Fruit fly (Drosophila melanogaster) whole organism, pupa: ENCODE results near the gene CG14445.

Experiments used
- CG10348 ChIP-seq: fragments of 200-800 bp; sonication (Bioruptor generic); IDR thresholded peaks from 2 replicates; pipeline ENCODE4 v1.3.6; 2022; ENCODE audit warnings: missing biosample characterization, missing genetic modification characterization
- CG12605 ChIP-seq: fragments of 200-800 bp; sonication (Bioruptor generic); IDR thresholded peaks from 2 replicates; pipeline ENCODE4 v1.3.6; 2022; ENCODE audit warnings: missing biosample characterization, missing genetic modification characterization
- CG13204 ChIP-seq: fragments of 200-800 bp; sonication (Bioruptor generic); optimal IDR thresholded peaks from 2 replicates; lab custom pipeline; 2018; ENCODE audit warnings: missing biosample characterization, mild to moderate bottlenecking, missing genetic modification characterization, moderate library complexity
- CG14655 ChIP-seq: fragments of 200-800 bp; sonication (Bioruptor generic); optimal IDR thresholded peaks from 3 replicates; lab custom pipeline; 2017; ENCODE audit warnings: mild to moderate bottlenecking, missing biosample characterization, missing genetic modification reagents, missing genetic modification characterization
- CG15710 ChIP-seq: fragments of 200-800 bp; sonication (Bioruptor generic); optimal IDR thresholded peaks from 2 replicates; lab custom pipeline; 2018; ENCODE audit warnings: missing biosample characterization, mild to moderate bottlenecking, missing genetic modification characterization, moderate library complexity
- CG17806 ChIP-seq: fragments of 200-800 bp; sonication (Bioruptor generic); optimal IDR thresholded peaks from 2 replicates; lab custom pipeline; 2018; ENCODE audit warnings: missing biosample characterization, mild to moderate bottlenecking, missing genetic modification characterization, moderate library complexity
- CG32121 ChIP-seq: fragments of 200-800 bp; sonication (Bioruptor generic); IDR thresholded peaks from 2 replicates; pipeline ENCODE4 v1.3.6; 2022; ENCODE audit warnings: missing biosample characterization, missing genetic modification characterization
- CG34367 ChIP-seq: fragments of 200-800 bp; sonication (Bioruptor generic); optimal IDR thresholded peaks from 2 replicates; lab custom pipeline; 2018; ENCODE audit warnings: missing biosample characterization, mild to moderate bottlenecking, missing genetic modification characterization
- CG4496 ChIP-seq: fragments of 200-800 bp; sonication (Bioruptor generic); IDR thresholded peaks from 3 replicates; pipeline ENCODE4 v1.3.6; 2022; ENCODE audit warnings: missing biosample characterization, missing genetic modification characterization
- CG8159 ChIP-seq: fragments of 200-800 bp; sonication (Bioruptor generic); optimal IDR thresholded peaks from 3 replicates; lab custom pipeline; 2018; ENCODE audit warnings: missing biosample characterization, mild to moderate bottlenecking, missing genetic modification characterization, moderate library complexity
- CG8301 ChIP-seq: fragments of 200-800 bp; sonication (Bioruptor generic); optimal IDR thresholded peaks from 2 replicates; lab custom pipeline; 2018; ENCODE audit warnings: missing biosample characterization, mild to moderate bottlenecking, missing genetic modification characterization
- CG9948 ChIP-seq: fragments of 200-800 bp; sonication (Bioruptor generic); optimal IDR thresholded peaks from 2 replicates; lab custom pipeline; 2018; ENCODE audit warnings: missing biosample characterization, mild to moderate bottlenecking, missing genetic modification characterization, moderate library complexity
- D1 ChIP-seq: fragments of 200-800 bp; sonication (Bioruptor generic); optimal IDR thresholded peaks from 2 replicates; lab custom pipeline; 2018; ENCODE audit warnings: missing biosample characterization, mild to moderate bottlenecking, missing genetic modification characterization, moderate library complexity
- EcR ChIP-seq: fragments of 200-800 bp; sonication (Bioruptor generic); optimal IDR thresholded peaks from 3 replicates; lab custom pipeline; 2019; ENCODE audit warnings: missing biosample characterization, missing genetic modification characterization, mild to moderate bottlenecking, moderate library complexity, missing genetic modification reagents
- Ets98B ChIP-seq: fragments of 200-800 bp; sonication (Bioruptor generic); IDR thresholded peaks from 2 replicates; pipeline ENCODE4 v1.3.6; 2022; ENCODE audit warnings: missing biosample characterization, missing genetic modification characterization
- Pif1A ChIP-seq: fragments of 200-800 bp; sonication (Bioruptor generic); optimal IDR thresholded peaks from 3 replicates; lab custom pipeline; 2016; ENCODE audit warnings: missing biosample characterization, missing genetic modification characterization
- Pif1B ChIP-seq: fragments of 200-800 bp; sonication (Bioruptor generic); optimal IDR thresholded peaks from 3 replicates; lab custom pipeline; 2016; ENCODE audit warnings: missing biosample characterization, missing genetic modification characterization
- Snoo ChIP-seq: fragments of 200-800 bp; sonication (Bioruptor generic); optimal IDR thresholded peaks from 3 replicates; lab custom pipeline; 2017; ENCODE audit warnings: missing biosample characterization, mild to moderate bottlenecking, missing genetic modification characterization, inconsistent platforms
- fd96Ca ChIP-seq: fragments of 200-800 bp; sonication (Bioruptor generic); IDR thresholded peaks from 3 replicates; pipeline ENCODE4 v1.3.6; 2022; ENCODE audit warnings: missing biosample characterization, missing genetic modification characterization
- gl ChIP-seq: fragments of 200-800 bp; sonication (Bioruptor generic); optimal IDR thresholded peaks from 2 replicates; lab custom pipeline; 2018; ENCODE audit warnings: missing biosample characterization, mild to moderate bottlenecking, missing genetic modification characterization
- rn ChIP-seq: fragments of 200-800 bp; sonication (Bioruptor generic); IDR thresholded peaks from 2 replicates; pipeline ENCODE4 v1.3.6; 2022; ENCODE audit warnings: missing biosample characterization, missing genetic modification characterization

The CG14445 gene

DNA sequence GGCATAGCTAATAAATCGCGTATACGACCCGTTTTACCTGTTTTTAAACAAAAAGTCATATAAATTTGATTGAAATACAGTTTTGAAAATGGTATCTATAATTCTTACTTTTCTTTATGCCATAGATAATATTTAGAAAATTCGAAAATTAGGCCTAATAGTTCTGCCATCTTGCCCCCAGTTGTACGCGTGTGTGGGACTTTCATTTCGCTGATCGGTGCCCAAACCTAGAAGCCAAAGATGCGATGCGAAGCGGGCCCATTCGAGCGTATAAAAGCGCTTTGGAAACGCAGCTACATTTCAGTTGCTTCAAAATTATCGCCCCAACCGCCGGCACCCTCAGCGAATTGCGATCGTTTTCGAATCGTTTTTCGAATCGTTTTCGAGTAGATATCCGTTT is at the start of gene CG14445:
Gene CG14445, plus strand, starts transcription at position 301 of the 400 bp plus-strand sequence.
- TF ChIP-seq CG13204 (GFP tag; lab: Kevin White, UChicago) = no peak
- TF ChIP-seq CG12605 (GFP tag; lab: Robert Waterston, UW) = no peak
- TF ChIP-seq Pif1A (GFP tag; lab: Kevin White, UChicago) = no peak
- TF ChIP-seq EcR = no peak
- TF ChIP-seq Pif1B = no peak
- no peak for TF ChIP-seq CG8301
- TF ChIP-seq, all 21 proteins: peak for 0

DNA sequence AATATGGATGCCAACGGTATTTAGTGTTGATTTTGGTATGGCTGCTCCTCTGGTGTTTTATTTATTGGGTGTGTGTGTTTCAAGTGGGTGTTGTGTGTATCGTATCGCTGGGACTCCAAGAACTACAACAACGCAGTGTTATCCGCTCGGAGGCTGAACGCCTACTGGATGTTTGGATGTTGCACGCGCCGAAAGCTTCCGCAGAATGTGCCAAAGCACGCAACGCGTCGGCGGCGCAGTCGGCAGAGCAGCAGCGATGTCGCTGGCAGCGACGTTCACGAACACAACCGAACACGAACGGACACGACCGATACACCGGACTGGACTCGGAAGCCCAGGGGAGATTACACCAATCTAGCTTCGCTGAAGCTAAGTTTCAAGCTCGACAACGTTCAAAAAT is 44.8 kb upstream of the CG14445 start, which contains the start of gene Ca-alpha1T:
Gene Ca-alpha1T, minus strand, starts transcription at position 152 of the 400 bp plus-strand sequence.
- no peak for TF ChIP-seq CG8159 (tag; lab: Kevin White, UChicago)
- TF ChIP-seq CG4496 (GFP tag; lab: Robert Waterston, UW) = no peak
- TF ChIP-seq EcR = no peak
- TF ChIP-seq CG15710 (tag; lab: Kevin White, UChicago) = no peak
- no peak for TF ChIP-seq D1 (tag; lab: Kevin White, UChicago)
- TF ChIP-seq CG8301 = no peak
- TF ChIP-seq rn (GFP tag; lab: Robert Waterston, UW) = no peak
- no peak for TF ChIP-seq Pif1A (GFP tag; lab: Kevin White, UChicago)
- no peak for TF ChIP-seq CG13204 (GFP tag; lab: Kevin White, UChicago)
- no peak for TF ChIP-seq Pif1B
- TF ChIP-seq CG34367 (tag; lab: Kevin White, UChicago) = no peak
- TF ChIP-seq gl = no peak
- no peak for TF ChIP-seq CG9948 (tag; lab: Kevin White, UChicago)
- TF ChIP-seq CG17806 (tag; lab: Kevin White, UChicago) = no peak
- no peak for TF ChIP-seq CG14655
- TF ChIP-seq CG12605 (GFP tag; lab: Robert Waterston, UW) = no peak

DNA sequence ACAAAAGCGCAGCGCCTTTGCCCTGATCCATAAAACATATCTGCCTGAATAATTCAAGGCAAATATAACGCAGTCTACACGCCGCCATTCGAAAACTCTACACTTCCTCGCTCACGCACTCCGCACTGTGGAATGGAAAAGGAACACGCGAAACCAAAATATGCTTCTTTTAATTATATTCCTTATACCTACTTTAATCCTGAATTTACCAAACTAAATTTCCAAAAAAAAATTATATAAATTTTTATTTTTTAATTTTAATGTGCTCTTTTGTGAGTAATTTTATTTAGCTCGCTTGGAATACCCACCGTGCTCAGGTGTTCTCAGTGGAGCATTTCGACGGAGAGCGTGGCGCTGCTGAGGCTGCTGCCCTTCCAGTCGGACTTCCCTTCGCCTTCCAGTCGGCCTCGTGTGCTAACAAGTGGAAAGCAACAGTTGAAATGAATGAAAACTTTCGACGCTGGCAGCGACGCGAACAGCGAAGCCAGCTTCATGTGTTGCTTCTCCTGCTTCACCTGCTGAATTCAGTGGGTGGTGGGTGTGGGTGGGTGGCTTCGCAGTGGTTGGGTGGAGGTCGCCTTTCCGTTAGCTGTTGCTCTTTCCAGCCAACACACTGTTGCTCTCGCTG is 43.8 kb upstream of the CG14445 start:
- TF ChIP-seq CG14655 (peak; percentile 74), CG10348 (peak; percentile 63), CG9948 (tag; lab: Kevin White, UChicago) (peak; percentile 72), Pif1B (peak; percentile 61), CG4496 (GFP tag; lab: Robert Waterston, UW) (peak; percentile 91), Snoo (tag; lab: Kevin White, UChicago) (no peak), Ets98B (GFP tag; lab: Robert Waterston, UW) (peak; percentile 85), CG13204 (GFP tag; lab: Kevin White, UChicago) (no peak), CG32121 (GFP tag; lab: Robert Waterston, UW) (peak; percentile 71), CG17806 (tag; lab: Kevin White, UChicago) (peak; percentile 66), CG8301 (peak; percentile 60), rn (GFP tag; lab: Robert Waterston, UW) (peak; percentile 69), CG12605 (GFP tag; lab: Robert Waterston, UW) (peak; percentile 58), gl (peak; percentile 11), D1 (tag; lab: Kevin White, UChicago) (peak; percentile 22), CG15710 (tag; lab: Kevin White, UChicago) (peak; percentile 76), fd96Ca (GFP tag; lab: Robert Waterston, UW) (peak; percentile 84), CG34367 (tag; lab: Kevin White, UChicago) (peak; percentile 46), CG8159 (tag; lab: Kevin White, UChicago) (peak; percentile 75), Pif1A (GFP tag; lab: Kevin White, UChicago) (peak; percentile 71), EcR (no peak)
- TF ChIP-seq, all 21 proteins: peak for 18

- TF ChIP-seq CG12605 (GFP tag; lab: Robert Waterston, UW) (no peak), EcR (no peak)
Observed at dm6 chrX:6196339-6196738, 40.8 kb upstream of the CG14445 start, which contains the start of gene CG32750. CG32750 (minus strand) TSS chrX:6196439.

DNA sequence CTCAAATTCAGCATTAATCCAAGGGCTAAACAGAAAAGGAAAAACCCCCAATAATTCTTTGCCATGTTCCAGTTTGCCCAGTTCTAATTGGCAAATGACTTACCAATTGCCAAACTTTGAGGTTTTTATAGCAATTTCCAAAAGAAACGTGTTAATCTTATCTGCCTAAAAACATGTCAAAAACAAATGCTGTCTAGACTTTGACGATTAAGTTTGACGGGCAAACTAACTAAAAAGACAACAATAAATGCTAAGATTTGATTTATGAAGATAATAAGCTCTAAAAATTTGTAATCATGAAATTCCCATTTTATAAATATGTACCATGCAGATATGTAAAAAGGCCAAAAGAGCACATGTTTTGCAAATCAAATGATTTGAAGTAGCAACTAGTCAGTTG is 38.6 kb upstream of the CG14445 start, which contains the start of gene CG32751:
Gene CG32751, minus strand, starts transcription at position 101 of the 400 bp plus-strand sequence.
- TF ChIP-seq CG9948 (tag; lab: Kevin White, UChicago) (no peak), CG32121 (GFP tag; lab: Robert Waterston, UW) (no peak), EcR (no peak), gl (no peak)

DNA sequence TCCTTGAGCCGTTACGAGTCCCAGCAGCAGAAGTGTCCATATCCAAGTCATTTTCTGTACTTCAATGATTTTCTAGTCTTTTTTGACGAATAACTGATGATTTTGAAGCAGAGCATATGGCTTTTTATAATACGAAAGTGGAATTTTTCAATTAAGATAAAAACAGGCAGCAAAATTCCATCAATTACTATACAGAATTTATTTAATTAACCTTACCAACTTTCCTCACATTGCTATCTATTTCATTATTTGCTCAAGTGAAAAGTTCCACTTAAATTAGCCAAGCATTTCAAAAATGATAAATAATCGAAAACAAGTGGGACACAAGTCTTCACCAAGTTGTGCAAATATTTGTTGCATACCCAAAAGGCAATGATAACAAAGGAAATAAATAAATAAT is 37.3 kb upstream of the CG14445 start, which contains the start of gene CG43090:
Gene CG43090, minus strand, starts transcription at position 101 of the 400 bp plus-strand sequence.
- no peak for TF ChIP-seq CG10348
- TF ChIP-seq CG4496 (GFP tag; lab: Robert Waterston, UW) = no peak
- TF ChIP-seq CG34367 (tag; lab: Kevin White, UChicago) = no peak

DNA sequence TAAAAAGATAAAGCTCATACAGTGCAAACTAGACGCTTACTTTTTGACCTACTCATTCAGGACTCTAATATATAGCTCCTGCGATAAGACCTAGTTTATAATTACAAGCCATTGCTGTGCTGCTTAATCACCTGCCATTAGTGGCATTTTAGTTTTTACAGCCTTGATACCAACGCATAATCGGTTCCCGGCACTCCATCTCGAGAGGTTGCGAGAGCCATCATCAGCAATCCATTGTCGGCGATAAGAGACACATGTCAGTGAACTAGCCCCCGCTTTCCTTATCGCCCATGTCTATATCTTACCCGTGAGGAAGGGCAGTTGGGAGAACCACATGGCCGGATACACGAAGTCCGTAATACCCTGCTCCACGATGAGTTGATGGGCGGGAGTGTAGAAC is 35.7 kb upstream of the CG14445 start:
- TF ChIP-seq CG32121 (GFP tag; lab: Robert Waterston, UW) (no peak), CG12605 (GFP tag; lab: Robert Waterston, UW) (no peak), CG14655 (no peak), EcR (no peak), CG4496 (GFP tag; lab: Robert Waterston, UW) (no peak), Pif1A (GFP tag; lab: Kevin White, UChicago) (no peak), CG10348 (no peak), CG15710 (tag; lab: Kevin White, UChicago) (no peak), Snoo (tag; lab: Kevin White, UChicago) (no peak), CG13204 (GFP tag; lab: Kevin White, UChicago) (no peak), rn (GFP tag; lab: Robert Waterston, UW) (no peak), CG34367 (tag; lab: Kevin White, UChicago) (no peak), fd96Ca (GFP tag; lab: Robert Waterston, UW) (no peak), D1 (tag; lab: Kevin White, UChicago) (no peak), gl (no peak), CG17806 (tag; lab: Kevin White, UChicago) (no peak), CG9948 (tag; lab: Kevin White, UChicago) (no peak), CG8159 (tag; lab: Kevin White, UChicago) (no peak)
